Fruit fly (Drosophila melanogaster) whole organism, embryonic: ENCODE measurements around the gene mRpL46.

Experiments used
- CG10565 ChIP-seq: fragments of 200-800 bp; sonication (Bioruptor generic); optimal IDR thresholded peaks from 3 replicates; lab custom pipeline; 2016; ENCODE audit warnings: missing biosample characterization, mild to moderate bottlenecking, missing genetic modification characterization
- CG10654 ChIP-seq: fragments of 200-800 bp; sonication (Bioruptor generic); optimal IDR thresholded peaks from 2 replicates; lab custom pipeline; 2016; ENCODE audit warnings: missing biosample characterization, missing genetic modification characterization
- CG6272 ChIP-seq: fragments of 200-800 bp; sonication (Bioruptor generic); IDR thresholded peaks from 2 replicates; pipeline ENCODE4 v1.3.6; 2022; ENCODE audit warnings: missing biosample characterization, missing genetic modification characterization
- CG9817 ChIP-seq: fragments of 200-800 bp; sonication (Bioruptor generic); optimal IDR thresholded peaks from 2 replicates; lab custom pipeline; 2018; ENCODE audit warnings: missing biosample characterization, mild to moderate bottlenecking, missing genetic modification characterization, moderate library complexity
- Dll ChIP-seq: fragments of 200-800 bp; sonication (Bioruptor generic); IDR thresholded peaks from 4 replicates; pipeline ENCODE4 v1.3.6; 2022; ENCODE audit warnings: missing biosample characterization, missing genetic modification characterization; ENCODE audit not compliant: partially characterized antibody
- Gug ChIP-seq: fragments of 200-800 bp; sonication (Bioruptor generic); IDR thresholded peaks from 4 replicates; pipeline ENCODE4 v1.3.6; 2022; ENCODE audit warnings: missing biosample characterization, missing genetic modification characterization

DNA sequence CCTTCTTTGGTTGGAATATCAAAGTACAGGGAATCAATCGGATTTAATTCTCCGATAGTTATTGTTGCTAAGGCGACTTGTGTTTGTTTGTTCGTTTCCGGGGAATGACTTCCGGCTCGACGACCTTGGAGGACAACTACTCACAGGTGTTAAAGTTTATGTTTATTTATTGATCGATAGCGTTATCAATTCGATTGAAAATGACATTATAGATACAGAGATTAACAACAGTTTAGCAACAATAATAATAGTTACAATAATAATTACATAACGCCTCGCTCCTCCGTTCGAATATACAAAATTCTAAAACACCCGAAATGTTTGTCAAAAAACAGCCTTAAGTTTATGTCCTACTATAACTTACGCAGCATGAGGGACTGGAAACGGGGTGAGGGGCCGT, 5.6 kb upstream of the mRpL46 start, which contains the start of gene Dhc62B:
- TF ChIP-seq CG10565 (GFP tag; lab: Kevin White, UChicago) (no peak), Dll (no peak), CG6272 (GFP tag; lab: Robert Waterston, UW) (no peak), Gug (no peak), CG10654 (GFP tag; lab: Kevin White, UChicago) (no peak), CG9817 (tag; lab: Kevin White, UChicago) (no peak)
